Worm (Caenorhabditis elegans): Measurements from ENCODE around the gene mec-1.

Gene mec-1

ce11 chrV:6947442-6947841 lies 8.9 kb upstream of the mec-1 start, which contains the start of gene Y57E12B.4:
Gene Y57E12B.4 (minus strand): TSS chrV:6947542.
- TF ChIP-seq ceh-82 (tag; optimal IDR thresholded peaks at IDR 0.05) (no peak), ces-1 (GFP tag; optimal IDR thresholded peaks at IDR 0.05) (no peak), lsy-2 (tag; optimal IDR thresholded peaks at IDR 0.05) (no peak), nhr-71 (tag; optimal IDR thresholded peaks at IDR 0.05) (no peak), nhr-84 (tag; optimal IDR thresholded peaks at IDR 0.05) (no peak), fkh-4 (tag; optimal IDR thresholded peaks at IDR 0.05; ENCODE audit: borderline replicate concordance) (no peak), pqm-1 (tag; optimal IDR thresholded peaks at IDR 0.05) (no peak), pag-3 (tag; optimal IDR thresholded peaks at IDR 0.05; ENCODE audit: borderline replicate concordance, insufficient read depth) (no peak), egl-13 (tag; optimal IDR thresholded peaks at IDR 0.05) (no peak), irx-1 (tag; optimal IDR thresholded peaks at IDR 0.05) (no peak), snu-23 (GFP tag; optimal IDR thresholded peaks at IDR 0.05) (no peak), jun-1 (tag; optimal IDR thresholded peaks at IDR 0.05) (no peak), snpc-4 (tag; optimal IDR thresholded peaks at IDR 0.05) (no peak), blmp-1 (tag; optimal IDR thresholded peaks at IDR 0.05) (no peak), dsc-1 (tag; optimal IDR thresholded peaks at IDR 0.05) (no peak)

ce11 chrV:6948225-6948624 lies 8.1 kb upstream of the mec-1 start, which contains the start of gene Y57E12B.1:
Gene Y57E12B.1 (plus strand): TSS chrV:6948525.
- no peak for TF ChIP-seq ces-1 (GFP tag; optimal IDR thresholded peaks at IDR 0.05)
- no peak for TF ChIP-seq Y116A8C.19 (tag; optimal IDR thresholded peaks at IDR 0.05; ENCODE audit: borderline replicate concordance)
- no peak for TF ChIP-seq hlh-4 (tag; optimal IDR thresholded peaks at IDR 0.05)
- no peak for TF ChIP-seq lir-3 (tag; optimal IDR thresholded peaks at IDR 0.05; ENCODE audit: poor library complexity)
- TF ChIP-seq fkh-8 (tag; optimal IDR thresholded peaks at IDR 0.05), result no peak
- TF ChIP-seq ceh-82 (tag; optimal IDR thresholded peaks at IDR 0.05), result no peak
- TF ChIP-seq irx-1 (tag; optimal IDR thresholded peaks at IDR 0.05), result no peak
- no peak for TF ChIP-seq tbx-2 (tag; optimal IDR thresholded peaks at IDR 0.05)
- no peak for TF ChIP-seq nhr-85 (tag)
- TF ChIP-seq xbp-1 (tag; optimal IDR thresholded peaks at IDR 0.05), result no peak
- no peak for TF ChIP-seq pqm-1 (tag; optimal IDR thresholded peaks at IDR 0.05)
- TF ChIP-seq fos-1 (tag; optimal IDR thresholded peaks at IDR 0.05), result no peak
- no peak for TF ChIP-seq elt-2 (tag; optimal IDR thresholded peaks at IDR 0.05)
- TF ChIP-seq fkh-4 (tag; optimal IDR thresholded peaks at IDR 0.05; ENCODE audit: borderline replicate concordance), result no peak
- TF ChIP-seq egl-27 (tag; optimal IDR thresholded peaks at IDR 0.05), result no peak
- TF ChIP-seq alr-1 (tag; optimal IDR thresholded peaks at IDR 0.05; ENCODE audit: borderline replicate concordance), result no peak
- TF ChIP-seq nhr-77 (tag; optimal IDR thresholded peaks at IDR 0.05), result no peak
- TF ChIP-seq lsy-2 (tag; optimal IDR thresholded peaks at IDR 0.05), result no peak

- TF ChIP-seq nhr-11 (tag; optimal IDR thresholded peaks at IDR 0.05), result no peak
- no peak for TF ChIP-seq elt-2 (tag; optimal IDR thresholded peaks at IDR 0.05)
- no peak for TF ChIP-seq pqm-1 (tag; optimal IDR thresholded peaks at IDR 0.05)
- no peak for TF ChIP-seq fkh-4 (tag; optimal IDR thresholded peaks at IDR 0.05; ENCODE audit: borderline replicate concordance)
- no peak for TF ChIP-seq unc-98 (GFP tag; IDR thresholded peaks at IDR 0.05)
- TF ChIP-seq Y116A8C.19 (tag; optimal IDR thresholded peaks at IDR 0.05; ENCODE audit: borderline replicate concordance), result no peak
- no peak for TF ChIP-seq lin-13 (GFP tag; optimal IDR thresholded peaks at IDR 0.05)
- TF ChIP-seq tlp-1 (tag; optimal IDR thresholded peaks at IDR 0.05), result no peak
- no peak for TF ChIP-seq nhr-12 (tag; optimal IDR thresholded peaks at IDR 0.05)
- TF ChIP-seq skn-1 (tag; optimal IDR thresholded peaks at IDR 0.05), result no peak
- no peak for TF ChIP-seq pag-3 (tag; optimal IDR thresholded peaks at IDR 0.05; ENCODE audit: borderline replicate concordance, insufficient read depth)
- no peak for TF ChIP-seq ets-5 (GFP tag; IDR thresholded peaks at IDR 0.05)
- no peak for TF ChIP-seq ceh-88 (GFP tag; IDR thresholded peaks at IDR 0.05)
- no peak for TF ChIP-seq unc-30 (tag; optimal IDR thresholded peaks at IDR 0.05)
- TF ChIP-seq pax-3 (tag; optimal IDR thresholded peaks at IDR 0.05), result no peak
- no peak for TF ChIP-seq tbx-2 (tag; optimal IDR thresholded peaks at IDR 0.05)
- TF ChIP-seq unc-130 (tag; optimal IDR thresholded peaks at IDR 0.05), result no peak
- TF ChIP-seq efl-1 (optimal IDR thresholded peaks at IDR 0.05), result no peak
- no peak for TF ChIP-seq efl-1 (GFP tag; optimal IDR thresholded peaks at IDR 0.05 in 1 of 2)
Measured at ce11 chrV:6949770-6950169, 6.6 kb upstream of the mec-1 start, which contains the start of gene Y57E12B.11. Gene Y57E12B.11 (minus strand): TSS chrV:6949870.
